Fruit fly (Drosophila melanogaster): Measurements from ENCODE around the gene porin.

DNA sequence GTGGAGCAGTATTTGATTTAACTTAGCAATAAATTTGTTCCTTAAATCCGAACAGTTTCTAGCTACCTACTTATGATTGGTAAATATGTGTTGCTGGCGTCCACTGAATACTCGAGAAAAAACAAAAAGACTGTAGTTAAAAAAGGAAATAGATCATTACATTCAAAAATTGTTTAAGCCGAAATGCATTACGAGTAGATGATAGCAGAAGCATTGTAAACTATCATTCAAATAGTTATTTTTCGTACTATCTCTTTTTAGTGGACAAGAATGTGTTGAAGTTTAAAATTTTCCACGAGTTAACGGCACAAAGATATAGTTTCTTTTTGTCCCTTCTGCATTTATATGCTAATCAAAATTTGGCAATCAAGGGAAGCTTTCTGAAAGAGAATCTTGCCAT is 38.2 kb upstream of the porin start, which contains the start of gene CG14071:
- TF ChIP-seq Gug (GFP tag; IDR thresholded peaks at IDR 0.05) = no peak
- TF ChIP-seq CG6854 (GFP tag; optimal IDR thresholded peaks at IDR 0.05) = no peak
- TF ChIP-seq Sox15 (GFP tag; optimal IDR thresholded peaks at IDR 0.05) = no peak
- TF ChIP-seq salr (GFP tag; optimal IDR thresholded peaks at IDR 0.05) = no peak
- TF ChIP-seq CG16779 (tag; optimal IDR thresholded peaks at IDR 0.05) = no peak
- no peak for TF ChIP-seq Hr39 (GFP tag; optimal IDR thresholded peaks at IDR 0.05)
- no peak for TF ChIP-seq Sox14 (GFP tag; optimal IDR thresholded peaks at IDR 0.05)
- TF ChIP-seq pdm3 (GFP tag; optimal IDR thresholded peaks at IDR 0.05) = no peak
- TF ChIP-seq CG11902 (GFP tag; optimal IDR thresholded peaks at IDR 0.05) = no peak
- no peak for TF ChIP-seq vri (GFP tag; optimal IDR thresholded peaks at IDR 0.05)

Measured in whole organism, prepupa.